Worm (Caenorhabditis elegans) whole organism, midembryonic: ENCODE data around the gene dig-1.

Experiments used
- T22C8.4 ChIP-seq: fragments of 200-800 bp; sonication (Bioruptor generic); IDR thresholded peaks from 2 replicates; pipeline ENCODE4 v1.3.6; 2022; ENCODE audit warnings: missing genetic modification characterization, missing compliant biosample characterization
- flt-1 ChIP-seq: fragments of 200-800 bp; sonication (Bioruptor generic); IDR thresholded peaks from 2 replicates; pipeline ENCODE4 v1.3.6; 2022; ENCODE audit warnings: missing genetic modification characterization, missing compliant biosample characterization
- klf-2 ChIP-seq: fragments of 200-800 bp; sonication (Bioruptor generic); conservative IDR thresholded peaks from 2 replicates; pipeline ENCODE4 v1.3.6; 2022; ENCODE audit warnings: missing genetic modification reagents, missing genetic modification characterization, missing compliant biosample characterization
- med-1 ChIP-seq: sonication (generic microtip); optimal IDR thresholded peaks from 2 replicates; lab custom pipeline; 2017; ENCODE audit warnings: missing genetic modification characterization, mild to moderate bottlenecking, missing compliant biosample characterization, antibody characterized with exemption, missing genetic modification reagents; ENCODE audit not compliant: insufficient read depth
- tab-1 ChIP-seq: fragments of 200-800 bp; sonication (Bioruptor generic); IDR thresholded peaks from 2 replicates; pipeline ENCODE4 v1.3.6; 2022; ENCODE audit warnings: missing genetic modification characterization, missing compliant biosample characterization
- ztf-23 ChIP-seq: fragments of 200-800 bp; sonication (Bioruptor generic); IDR thresholded peaks from 2 replicates; pipeline ENCODE4 v1.3.6; 2022; ENCODE audit warnings: missing genetic modification reagents, missing genetic modification characterization, missing compliant biosample characterization

- no peak for TF ChIP-seq ztf-23 (GFP tag; lab: Robert Waterston, UW)
- TF ChIP-seq flt-1 (GFP tag; lab: Robert Waterston, UW) = no peak
- no peak for TF ChIP-seq klf-2
- no peak for TF ChIP-seq med-1 (GFP tag; lab: Kevin White, UChicago)
- no peak for TF ChIP-seq tab-1 (GFP tag; lab: Robert Waterston, UW)
- no peak for TF ChIP-seq T22C8.4
Observed at ce11 chrIII:6820343-6820985, 74.4 kb downstream of the dig-1 start, which contains the start of gene ten-1.
